Worm (Caenorhabditis elegans) whole organism, early embryonic: ENCODE measurements around the gene Y69A2AR.12.

ENCODE experiments used
- B0310.2 ChIP-seq: sonication (generic microtip); optimal IDR thresholded peaks from 2 replicates; lab custom pipeline; 2016; ENCODE audit warnings: mild to moderate bottlenecking, missing genetic modification characterization, missing compliant biosample characterization
- F13C5.2 ChIP-seq: sonication (generic microtip); optimal IDR thresholded peaks from 2 replicates; lab custom pipeline; 2017; ENCODE audit warnings: mild to moderate bottlenecking, missing genetic modification characterization, inconsistent platforms, missing compliant biosample characterization
- aly-1 ChIP-seq: sonication (generic microtip); optimal IDR thresholded peaks from 2 replicates; lab custom pipeline; 2016; ENCODE audit warnings: missing genetic modification characterization, missing compliant biosample characterization
- ama-1 ChIP-seq: fragments of 150-350 bp; optimal IDR thresholded peaks from 2 replicates; lab custom pipeline; 2014
- ceh-13 ChIP-seq: fragments of 200-800 bp; sonication (Bioruptor generic); optimal IDR thresholded peaks from 2 replicates; lab custom pipeline; 2018; ENCODE audit warnings: mild to moderate bottlenecking, missing genetic modification characterization, missing compliant biosample characterization
- ceh-36 ChIP-seq: sonication (generic microtip); optimal IDR thresholded peaks from 2 replicates; lab custom pipeline; 2016; ENCODE audit warnings: missing genetic modification characterization, inconsistent platforms, missing compliant biosample characterization
- ets-7 ChIP-seq: sonication (generic microtip); optimal IDR thresholded peaks from 2 replicates; lab custom pipeline; 2016; ENCODE audit warnings: missing genotype, missing genetic modification characterization, missing compliant biosample characterization
- flt-1 ChIP-seq: fragments of 200-800 bp; sonication (Bioruptor generic); IDR thresholded peaks from 2 replicates; pipeline ENCODE4 v1.3.6; 2022; ENCODE audit warnings: missing genetic modification characterization, missing compliant biosample characterization
- hmbx-1 ChIP-seq: sonication (generic microtip); optimal IDR thresholded peaks from 2 replicates; lab custom pipeline; 2016; ENCODE audit warnings: mild to moderate bottlenecking, missing genetic modification characterization, missing compliant biosample characterization
- hmg-4 ChIP-seq: fragments of 200-800 bp; sonication (Bioruptor generic); optimal IDR thresholded peaks from 2 replicates; lab custom pipeline; 2018; ENCODE audit warnings: mild to moderate bottlenecking, missing genetic modification characterization, missing compliant biosample characterization
- hnd-1 ChIP-seq: sonication (generic microtip); optimal IDR thresholded peaks from 2 replicates; lab custom pipeline; 2016; ENCODE audit warnings: missing genetic modification characterization, missing compliant biosample characterization
- pes-1 ChIP-seq: fragments of 200-800 bp; sonication (Bioruptor generic); IDR thresholded peaks from 2 replicates; pipeline ENCODE4 v1.3.6; 2022; ENCODE audit warnings: missing genetic modification reagents, missing genetic modification characterization, missing compliant biosample characterization
- scrt-1 ChIP-seq: fragments of 200-800 bp; sonication (Bioruptor generic); IDR thresholded peaks from 2 replicates; pipeline ENCODE4 v1.3.6; 2022; ENCODE audit warnings: missing genetic modification characterization, missing compliant biosample characterization
- sea-1 ChIP-seq: fragments of 200-800 bp; sonication (Bioruptor generic); conservative IDR thresholded peaks from 2 replicates; pipeline ENCODE4 v1.3.6; 2022; ENCODE audit warnings: missing genetic modification characterization, missing compliant biosample characterization
- tbx-11 ChIP-seq: fragments of 200-800 bp; sonication (Bioruptor generic); IDR thresholded peaks from 2 replicates; pipeline ENCODE4 v1.3.6; 2022; ENCODE audit warnings: missing genetic modification characterization, missing compliant biosample characterization
- tbx-37 ChIP-seq: fragments of 200-800 bp; sonication (Bioruptor generic); conservative IDR thresholded peaks from 2 replicates; pipeline ENCODE4 v1.3.6; 2022; ENCODE audit warnings: missing genetic modification reagents, missing genetic modification characterization, missing compliant biosample characterization
- tra-4 ChIP-seq: sonication (generic microtip); optimal IDR thresholded peaks from 2 replicates; lab custom pipeline; 2017; ENCODE audit warnings: missing genetic modification characterization, missing compliant biosample characterization

Gene Y69A2AR.12

DNA sequence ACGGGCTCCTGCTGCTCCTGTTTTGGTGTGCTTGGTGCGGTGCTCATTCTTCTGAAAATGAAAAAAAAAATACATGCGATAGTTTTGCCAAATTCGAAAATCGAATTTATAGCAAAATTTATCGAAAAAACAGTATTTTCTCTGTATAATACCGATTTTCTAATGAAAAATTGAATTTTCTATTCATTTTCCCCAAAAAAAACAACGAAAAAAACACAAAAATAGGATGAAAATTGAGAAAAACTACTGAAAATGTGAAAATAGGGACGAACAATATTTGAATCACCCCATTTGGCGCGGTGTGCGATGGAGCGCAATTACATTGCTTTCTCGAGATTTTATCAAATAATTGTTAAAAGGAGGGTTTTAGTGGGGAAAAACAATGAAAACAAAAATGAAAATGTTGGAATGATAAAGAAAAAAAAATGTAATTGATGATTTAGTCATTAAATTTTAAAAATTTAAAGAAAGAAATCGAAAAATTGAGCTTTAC lies 44.6 kb downstream of the Y69A2AR.12 start, which contains the start of gene Y69A2AR.28:
Gene Y69A2AR.28, minus strand, starts transcription at position 51 of the 493 bp plus-strand sequence.
- TF ChIP-seq flt-1 = no peak
- no peak for TF ChIP-seq scrt-1 (GFP tag; lab: Robert Waterston, UW)
- no peak for TF ChIP-seq hmbx-1 (tag; lab: Kevin White, UChicago)
- no peak for TF ChIP-seq hnd-1 (tag; lab: Kevin White, UChicago)
- TF ChIP-seq tbx-11 (GFP tag; lab: Robert Waterston, UW) = no peak
- no peak for TF ChIP-seq sea-1 (GFP tag; lab: Robert Waterston, UW)
- no peak for TF ChIP-seq ama-1 (lab: Kevin White, UChicago)
- TF ChIP-seq hmg-4 (GFP tag; lab: Kevin White, UChicago) = no peak
- no peak for TF ChIP-seq tra-4 (tag; lab: Kevin White, UChicago)
- no peak for TF ChIP-seq ets-7

DNA sequence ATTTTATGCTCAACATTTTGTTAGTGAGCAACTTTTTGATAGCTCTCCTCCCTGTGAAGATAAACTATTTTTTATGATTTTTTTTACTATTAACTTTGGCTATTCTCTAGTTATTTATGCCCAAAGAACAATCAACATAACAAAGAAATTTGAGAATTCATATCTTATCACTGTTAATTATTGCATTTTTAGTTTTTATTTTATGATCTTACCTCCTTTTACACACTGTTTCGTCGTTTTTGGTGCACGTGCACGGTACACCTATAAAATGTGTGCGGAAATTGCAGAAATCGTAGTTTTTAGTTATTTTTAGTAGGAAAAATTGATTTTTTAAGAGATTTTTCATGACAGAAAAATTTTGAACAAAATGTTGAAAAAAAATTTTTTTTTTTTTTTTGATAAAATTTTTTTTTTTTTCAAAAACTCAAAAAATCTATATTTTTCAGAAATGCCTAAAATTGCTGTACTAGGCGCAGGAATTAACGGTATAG lies 45.4 kb downstream of the Y69A2AR.12 start, which contains the start of gene daao-1:
Gene daao-1, plus strand, starts transcription at position 441 of the 491 bp plus-strand sequence.
- no peak for TF ChIP-seq hmg-4 (GFP tag; lab: Kevin White, UChicago)
- TF ChIP-seq tbx-11 (GFP tag; lab: Robert Waterston, UW) = no peak
- TF ChIP-seq ceh-13 = no peak
- TF ChIP-seq aly-1 (tag; lab: Kevin White, UChicago) = no peak
- no peak for TF ChIP-seq scrt-1 (GFP tag; lab: Robert Waterston, UW)
- TF ChIP-seq flt-1 = no peak
- TF ChIP-seq F13C5.2 = no peak
- no peak for TF ChIP-seq ceh-36 (tag; lab: Kevin White, UChicago)
- no peak for TF ChIP-seq sea-1 (GFP tag; lab: Robert Waterston, UW)
- no peak for TF ChIP-seq tbx-37 (GFP tag; lab: Robert Waterston, UW)
- no peak for TF ChIP-seq pes-1

DNA sequence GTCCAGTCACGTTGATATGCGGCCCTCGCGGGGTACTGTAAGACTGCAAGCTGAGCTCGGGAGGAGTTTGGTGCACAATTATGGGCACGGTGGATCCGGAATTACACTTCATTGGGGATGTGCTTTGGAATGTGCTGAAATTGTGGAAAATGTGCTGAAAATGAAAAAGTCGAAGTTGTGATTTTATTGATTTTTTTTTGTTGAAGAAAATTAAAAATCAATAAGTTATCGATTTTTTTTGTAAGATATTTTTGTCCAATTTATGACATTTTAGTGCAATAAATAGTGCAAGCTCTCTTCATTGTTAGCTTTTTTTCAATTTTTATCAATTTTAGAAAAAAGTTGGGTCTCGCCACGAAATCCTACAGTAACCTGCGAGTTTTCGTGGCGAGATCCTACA lies 48.4 kb downstream of the Y69A2AR.12 start:
- TF ChIP-seq hmbx-1 (tag; lab: Kevin White, UChicago) = no peak
- TF ChIP-seq ceh-13 = no peak
- no peak for TF ChIP-seq sea-1 (GFP tag; lab: Robert Waterston, UW)
- TF ChIP-seq ceh-36 (tag; lab: Kevin White, UChicago) = no peak
- TF ChIP-seq hmg-4 (GFP tag; lab: Kevin White, UChicago) = no peak
- TF ChIP-seq pes-1 = no peak
- TF ChIP-seq ets-7 = no peak
- no peak for TF ChIP-seq flt-1
- no peak for TF ChIP-seq aly-1 (tag; lab: Kevin White, UChicago)
- TF ChIP-seq hnd-1 (tag; lab: Kevin White, UChicago) = no peak
- no peak for TF ChIP-seq scrt-1 (GFP tag; lab: Robert Waterston, UW)
- TF ChIP-seq B0310.2 = no peak
- TF ChIP-seq tbx-11 (GFP tag; lab: Robert Waterston, UW) = no peak
- TF ChIP-seq F13C5.2 = no peak
- no peak for TF ChIP-seq tra-4 (tag; lab: Kevin White, UChicago)
- no peak for TF ChIP-seq tbx-37 (GFP tag; lab: Robert Waterston, UW)
- no peak for TF ChIP-seq ama-1 (lab: Kevin White, UChicago)

DNA sequence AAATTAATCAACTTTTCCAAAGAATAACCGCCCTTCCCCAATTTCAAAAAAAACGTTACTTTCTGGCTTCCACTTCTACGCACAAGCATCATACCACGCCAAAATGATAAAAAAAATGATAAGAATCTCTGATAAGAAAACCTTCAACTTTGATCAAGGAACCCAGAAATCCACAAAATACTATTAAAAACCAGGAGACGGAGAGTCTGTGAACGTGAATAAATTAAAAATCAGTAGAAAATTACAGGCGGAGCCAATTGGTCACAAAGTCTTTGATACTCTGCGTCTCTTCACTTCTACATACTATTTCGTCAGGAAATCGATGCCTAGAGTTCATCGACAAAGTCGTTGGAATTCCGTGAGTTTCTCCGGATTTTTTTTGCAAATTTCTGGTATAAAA lies 50.2 kb downstream of the Y69A2AR.12 start, which contains the start of gene smf-3:
Gene smf-3, plus strand, starts transcription at position 259 of the 400 bp plus-strand sequence.
- TF ChIP-seq hnd-1 (tag; lab: Kevin White, UChicago) = no peak
- TF ChIP-seq tra-4 (tag; lab: Kevin White, UChicago) = no peak
- TF ChIP-seq aly-1 (tag; lab: Kevin White, UChicago) = no peak
- no peak for TF ChIP-seq ets-7
- TF ChIP-seq hmbx-1 (tag; lab: Kevin White, UChicago) = no peak
- no peak for TF ChIP-seq ceh-13
- no peak for TF ChIP-seq tbx-37 (GFP tag; lab: Robert Waterston, UW)
- TF ChIP-seq sea-1 (GFP tag; lab: Robert Waterston, UW) = no peak
- TF ChIP-seq flt-1 = no peak
- TF ChIP-seq ceh-36 (tag; lab: Kevin White, UChicago) = no peak
